Fruit fly (Drosophila melanogaster) ovary, adult (tissue): ENCODE results near the gene CG31272.

Experiments
- CG17801 ChIP-seq: fragments of 200-800 bp; optimal IDR thresholded peaks from 2 replicates; lab custom pipeline; 2019; ENCODE audit warnings: missing biosample characterization, mild to moderate bottlenecking, missing genetic modification characterization, moderate library complexity; ENCODE audit not compliant: partially characterized antibody

Gene CG31272

DNA sequence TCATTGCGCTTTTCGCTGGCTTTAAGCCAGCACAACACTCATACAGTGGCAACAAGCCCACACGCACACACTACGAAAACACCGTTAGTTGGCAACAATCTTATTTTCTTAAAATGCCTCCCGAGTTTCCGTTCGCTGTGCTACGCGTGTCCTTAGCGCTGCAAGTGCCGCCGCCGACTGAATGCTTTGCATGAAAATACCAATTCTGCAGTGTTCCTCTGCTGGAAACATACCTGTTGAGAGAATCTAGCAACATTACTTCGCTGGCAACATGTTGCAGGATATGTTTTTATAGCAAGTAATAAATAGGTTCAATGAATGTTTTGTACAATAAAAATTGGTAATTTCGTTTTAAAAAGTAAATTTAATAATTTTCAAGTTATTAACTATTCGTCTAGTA is 8.1 kb downstream of the CG31272 start, which contains the start of gene TkR86C:
TkR86C (minus strand) TSS at position 168 of the 400 bp plus-strand sequence.
- TF ChIP-seq CG17801 (GFP tag; lab: Kevin White, UChicago): no peak

DNA sequence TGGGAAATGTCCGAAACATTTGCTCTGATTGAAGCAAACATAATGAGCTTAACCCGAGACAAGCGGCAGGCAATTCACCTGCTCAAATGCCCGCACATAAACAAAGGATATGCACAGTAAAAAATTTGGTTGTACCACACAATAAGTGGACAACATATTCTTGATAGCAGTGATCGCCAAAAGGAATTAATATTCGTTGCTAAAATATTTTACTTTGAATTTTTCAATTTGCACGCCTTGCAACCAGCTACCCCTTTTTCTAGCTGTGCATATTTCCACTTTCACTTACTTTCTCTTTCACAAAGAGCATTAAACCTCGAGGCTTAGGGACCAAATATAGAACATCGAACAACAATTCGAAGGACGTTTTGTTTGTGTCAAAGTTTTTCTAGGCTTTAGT is 11.5 kb downstream of the CG31272 start:
- no peak for TF ChIP-seq CG17801 (GFP tag; lab: Kevin White, UChicago)

DNA sequence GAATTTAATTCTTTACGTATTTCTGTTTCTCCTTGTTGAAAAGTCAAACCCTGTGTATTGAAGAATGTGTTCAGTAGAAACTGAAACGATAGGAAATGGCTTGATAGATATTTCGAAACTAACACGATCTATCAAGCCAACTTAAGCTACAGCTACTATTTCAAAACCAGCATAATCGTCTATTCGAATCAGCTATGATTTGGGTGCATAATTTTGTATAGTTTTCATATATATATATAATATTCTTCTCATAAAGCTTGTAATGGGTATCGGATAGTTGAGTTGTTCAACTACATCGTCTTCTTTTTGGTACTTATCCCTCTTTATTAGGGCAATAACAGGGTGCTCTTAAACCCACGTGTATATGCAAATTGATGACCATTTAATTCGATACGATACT is 23.3 kb downstream of the CG31272 start, which contains the start of gene tomboy20:
tomboy20 (minus strand) TSS at position 101 of the 400 bp plus-strand sequence.
- TF ChIP-seq CG17801 (GFP tag; lab: Kevin White, UChicago): no peak

DNA sequence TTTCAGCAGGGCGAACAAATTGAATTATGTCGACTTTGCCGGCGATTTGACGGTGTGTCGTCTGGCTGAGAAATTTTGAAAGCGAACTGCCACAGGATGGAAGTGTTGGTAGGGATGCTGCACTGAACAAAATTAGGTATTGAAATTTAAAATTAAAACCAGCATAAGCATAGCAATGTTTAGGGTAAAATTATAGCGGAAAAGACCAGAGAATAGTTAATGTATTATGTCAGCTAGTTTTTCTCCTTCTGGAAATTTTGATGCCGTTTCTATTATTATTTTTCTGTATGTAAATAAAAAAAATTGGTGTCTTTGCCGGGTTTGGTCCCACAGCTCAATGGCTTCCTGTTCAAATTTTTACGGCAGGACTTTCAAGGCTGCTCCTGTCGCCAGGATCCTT is 32.5 kb downstream of the CG31272 start:
- TF ChIP-seq CG17801 (GFP tag; lab: Kevin White, UChicago): no peak

DNA sequence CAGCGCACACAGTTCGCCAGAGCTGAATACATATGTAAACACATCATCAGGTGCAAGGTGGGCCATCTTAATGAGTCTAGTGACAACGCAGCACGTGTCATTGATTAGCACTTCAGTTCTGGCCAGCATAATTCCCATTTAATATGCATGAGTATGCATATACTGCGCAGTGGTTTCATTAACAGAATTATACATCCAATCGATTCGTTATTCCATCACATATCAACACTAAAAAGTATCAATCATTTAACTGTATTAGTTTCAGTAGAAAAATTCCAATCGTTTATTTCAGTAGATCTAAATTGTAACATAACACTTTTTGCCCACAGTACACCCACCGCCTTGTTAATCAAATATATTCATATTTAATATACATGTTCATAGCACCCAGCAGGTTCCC is 44.7 kb downstream of the CG31272 start, which contains the start of gene CG4073:
CG4073 (plus strand) TSS at position 301 of the 400 bp plus-strand sequence.
- no peak for TF ChIP-seq CG17801 (GFP tag; lab: Kevin White, UChicago)

DNA sequence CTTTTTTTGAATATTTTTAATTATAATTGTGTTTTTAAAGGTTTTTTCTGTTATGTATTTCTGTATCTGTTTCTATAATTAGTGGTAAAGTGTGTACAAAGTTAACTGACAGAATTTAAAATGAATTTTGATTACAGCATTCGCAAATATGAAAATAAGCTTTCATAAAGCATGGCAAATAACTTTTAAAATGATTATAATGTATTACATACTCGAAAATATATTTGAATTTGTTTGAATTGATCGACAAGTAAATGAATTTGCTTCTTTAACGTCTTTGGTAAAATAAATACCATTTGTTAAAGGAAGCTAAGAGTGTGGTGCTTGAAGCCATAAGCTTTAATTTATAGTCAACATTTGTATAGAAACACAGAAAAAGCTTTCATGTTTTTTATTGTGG is 48.0 kb downstream of the CG31272 start, which contains the start of gene CG14689:
CG14689 (minus strand) TSS at position 101 of the 400 bp plus-strand sequence.
- TF ChIP-seq CG17801 (GFP tag; lab: Kevin White, UChicago): no peak

DNA sequence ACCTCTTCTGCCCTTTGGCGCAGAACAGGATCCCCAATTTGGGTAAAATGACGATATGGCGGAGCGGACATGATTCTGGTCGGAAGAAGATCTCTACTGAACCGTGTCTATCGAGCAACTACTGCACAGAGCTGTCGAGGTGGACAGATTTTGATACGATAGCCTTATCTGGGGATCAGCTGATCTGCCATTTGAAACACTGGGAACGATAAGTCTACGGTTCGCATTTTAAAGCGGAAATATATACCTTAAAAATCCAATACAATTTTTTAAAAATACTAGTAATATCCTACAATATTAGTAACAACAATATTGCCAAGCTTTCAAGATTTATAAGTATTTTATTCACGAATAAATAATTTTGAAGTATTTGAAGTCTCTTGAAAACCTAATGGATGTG is 49.9 kb downstream of the CG31272 start, which contains the start of gene CG31373:
CG31373 (minus strand) TSS at position 101 of the 400 bp plus-strand sequence.
- no peak for TF ChIP-seq CG17801 (GFP tag; lab: Kevin White, UChicago)

DNA sequence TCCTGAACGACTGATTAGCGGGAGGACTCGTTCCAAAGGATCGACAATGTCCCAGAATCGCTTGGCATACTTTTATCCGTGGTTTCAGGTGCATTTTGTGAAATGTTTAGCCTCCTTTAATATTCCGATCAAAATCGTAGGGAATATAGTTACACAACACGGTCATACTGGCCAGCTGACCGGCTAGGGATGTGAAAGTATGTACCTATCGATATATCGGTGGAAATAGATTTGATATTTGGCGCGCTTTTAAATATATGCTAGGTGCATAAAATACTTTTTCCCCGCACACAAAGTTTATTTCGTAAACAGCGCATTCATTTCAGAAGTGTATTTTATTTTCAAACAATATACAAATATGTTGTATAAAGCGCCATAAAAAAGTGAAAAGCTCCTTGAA is 51.0 kb downstream of the CG31272 start, which contains the start of gene CG31278:
CG31278 (minus strand) TSS at position 172 of the 400 bp plus-strand sequence.
- TF ChIP-seq CG17801 (GFP tag; lab: Kevin White, UChicago): no peak

DNA sequence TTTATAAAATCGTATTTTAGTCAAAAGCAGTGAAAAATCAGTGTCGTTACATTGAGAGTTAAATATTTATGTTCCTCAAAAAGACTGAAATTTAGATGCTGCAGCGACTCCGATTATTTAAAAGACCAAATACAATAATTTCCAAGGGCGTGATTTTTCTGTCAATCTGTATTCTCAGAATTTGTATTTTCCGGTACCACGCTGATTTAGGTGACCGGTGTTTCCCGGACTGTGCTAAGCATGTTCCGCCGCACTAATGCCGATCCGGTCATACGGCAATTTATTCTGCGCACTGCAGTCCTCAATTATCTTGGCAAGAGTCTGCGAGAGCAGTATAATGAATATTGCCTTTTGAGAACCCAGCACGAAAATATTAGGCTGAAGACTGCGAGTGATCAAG is 52.4 kb downstream of the CG31272 start, which contains the start of the genes CG31467 and CG14684:
CG31467 (minus strand) TSS at position 101 of the 400 bp plus-strand sequence.
CG14684 (plus strand) TSS at position 212 of the 400 bp plus-strand sequence.
- no peak for TF ChIP-seq CG17801 (GFP tag; lab: Kevin White, UChicago)
